Fruit fly (Drosophila melanogaster) whole organism, embryonic: ENCODE data around the gene CG13314.
A peak's percentile ranks its signal among the peaks of the same experiment; 100 is the strongest.

Experiments used
- B-H1 ChIP-seq: fragments of 200-800 bp; sonication (Bioruptor generic); IDR thresholded peaks from 3 replicates; pipeline ENCODE4 v1.3.6; 2022; ENCODE audit warnings: missing biosample characterization, missing genetic modification characterization
- CG10267 ChIP-seq: fragments of 200-800 bp; sonication (Bioruptor generic); optimal IDR thresholded peaks from 2 replicates; lab custom pipeline; 2018; ENCODE audit warnings: missing biosample characterization, mild to moderate bottlenecking, missing genetic modification characterization, moderate library complexity
- CG11696 ChIP-seq: fragments of 200-800 bp; sonication (Bioruptor generic); IDR thresholded peaks from 2 replicates; pipeline ENCODE4 v1.3.6; 2022; ENCODE audit warnings: missing biosample characterization, missing genetic modification characterization
- CG12071 ChIP-seq: fragments of 200-800 bp; sonication (Bioruptor generic); optimal IDR thresholded peaks from 3 replicates; lab custom pipeline; 2018; ENCODE audit warnings: missing biosample characterization, mild to moderate bottlenecking, missing genetic modification characterization
- CG12219 ChIP-seq: fragments of 200-800 bp; sonication (Bioruptor generic); optimal IDR thresholded peaks from 3 replicates; lab custom pipeline; 2018; ENCODE audit warnings: missing biosample characterization, mild to moderate bottlenecking, missing genetic modification characterization
- CG12659 ChIP-seq: fragments of 200-800 bp; sonication (Bioruptor generic); optimal IDR thresholded peaks from 3 replicates; lab custom pipeline; 2017; ENCODE audit warnings: mild to moderate bottlenecking, missing biosample characterization, missing genetic modification reagents, missing genetic modification characterization
- CG13123 ChIP-seq: fragments of 200-800 bp; sonication (Bioruptor generic); optimal IDR thresholded peaks from 2 replicates; lab custom pipeline; 2016; ENCODE audit warnings: missing biosample characterization, missing genetic modification characterization
- CG13775 ChIP-seq: fragments of 200-800 bp; sonication (Bioruptor generic); optimal IDR thresholded peaks from 3 replicates; lab custom pipeline; 2017; ENCODE audit warnings: missing biosample characterization, mild to moderate bottlenecking, missing genetic modification characterization
- CG15479 ChIP-seq: fragments of 200-800 bp; sonication (Bioruptor generic); optimal IDR thresholded peaks from 3 replicates; lab custom pipeline; 2019; ENCODE audit warnings: missing biosample characterization, mild to moderate bottlenecking, missing genetic modification characterization, moderate library complexity
- CG2875 ChIP-seq: fragments of 200-800 bp; sonication (Bioruptor generic); optimal IDR thresholded peaks from 2 replicates; lab custom pipeline; 2017; ENCODE audit warnings: missing biosample characterization, mild to moderate bottlenecking, missing genetic modification characterization, missing genetic modification reagents
- CG32772 ChIP-seq: fragments of 200-800 bp; sonication (Bioruptor generic); IDR thresholded peaks from 2 replicates; pipeline ENCODE4 v1.3.6; 2022; ENCODE audit warnings: missing biosample characterization, missing genetic modification characterization
- CG3726 ChIP-seq: fragments of 200-800 bp; sonication (Bioruptor generic); IDR thresholded peaks from 3 replicates; pipeline ENCODE4, ENCODE4 v1.3.6; 2022; ENCODE audit warnings: missing biosample characterization, missing genetic modification characterization
- CG4730 ChIP-seq: fragments of 200-800 bp; sonication (Bioruptor generic); IDR thresholded peaks from 2 replicates; pipeline ENCODE4 v1.3.6; 2022; ENCODE audit warnings: missing biosample characterization, missing genetic modification characterization
- CG6654 ChIP-seq: fragments of 200-800 bp; sonication (Bioruptor generic); optimal IDR thresholded peaks from 2 replicates; lab custom pipeline; 2017; ENCODE audit warnings: missing biosample characterization, mild to moderate bottlenecking, missing genetic modification characterization
- CG8089 ChIP-seq: fragments of 200-800 bp; sonication (Bioruptor generic); optimal IDR thresholded peaks from 3 replicates; lab custom pipeline; 2016; ENCODE audit warnings: missing biosample characterization, missing genetic modification characterization
- CG8281 ChIP-seq: fragments of 200-800 bp; sonication (Bioruptor generic); optimal IDR thresholded peaks from 2 replicates; lab custom pipeline; 2018; ENCODE audit warnings: missing biosample characterization, mild to moderate bottlenecking, missing genetic modification characterization, moderate library complexity
- CG9817 ChIP-seq: fragments of 200-800 bp; sonication (Bioruptor generic); optimal IDR thresholded peaks from 2 replicates; lab custom pipeline; 2018; ENCODE audit warnings: missing biosample characterization, mild to moderate bottlenecking, missing genetic modification characterization, moderate library complexity
- Dll ChIP-seq: fragments of 200-800 bp; sonication (Bioruptor generic); IDR thresholded peaks from 4 replicates; pipeline ENCODE4 v1.3.6; 2022; ENCODE audit warnings: missing biosample characterization, missing genetic modification characterization; ENCODE audit not compliant: partially characterized antibody
- Hr78 ChIP-seq, 2 experiments: fragments of 200-800 bp in 1 of 2; fragments of >200 bp in 1 of 2; sonication (Bioruptor generic) in 1 of 2; optimal IDR thresholded peaks; 2 replicates each; lab custom pipeline; 2017 to 2019; ENCODE audit warnings: missing biosample characterization in 2 of 2, missing genetic modification characterization in 2 of 2, mild to moderate bottlenecking in 1 of 2, moderate library complexity in 1 of 2
- NFAT ChIP-seq: fragments of 200-800 bp; sonication (Bioruptor generic); IDR thresholded peaks from 2 replicates; pipeline ENCODE4 v1.3.6; 2022; ENCODE audit warnings: missing biosample characterization, missing genetic modification characterization
- Trl ChIP-seq, 3 experiments: fragments of >200 bp in 2 of 3; fragments of 200-800 bp in 1 of 3; sonication (Bioruptor generic) in 1 of 3; optimal IDR thresholded peaks; 2 replicates in 1 of 3; 3 replicates in 2 of 3; lab custom pipeline; 2016 to 2017; ENCODE audit warnings: missing biosample characterization in 1 of 3, missing genetic modification characterization in 1 of 3
- bbx ChIP-seq: fragments of 200-800 bp; sonication (Bioruptor generic); IDR thresholded peaks from 2 replicates; pipeline ENCODE4 v1.3.6; 2022; ENCODE audit warnings: missing biosample characterization, missing genetic modification characterization; ENCODE audit not compliant: partially characterized antibody
- bigmax ChIP-seq: fragments of 200-800 bp; sonication (Bioruptor generic); optimal IDR thresholded peaks from 2 replicates; lab custom pipeline; 2018; ENCODE audit warnings: missing biosample characterization, mild to moderate bottlenecking, missing genetic modification characterization
- cato ChIP-seq: fragments of 200-800 bp; sonication (Bioruptor generic); optimal IDR thresholded peaks from 2 replicates; lab custom pipeline; 2016; ENCODE audit warnings: missing biosample characterization, missing genetic modification characterization, borderline replicate concordance
- caup ChIP-seq: fragments of 200-800 bp; sonication (Bioruptor generic); optimal IDR thresholded peaks from 3 replicates; lab custom pipeline; 2017; ENCODE audit warnings: missing biosample characterization, mild to moderate bottlenecking, missing genetic modification characterization, moderate library complexity; ENCODE audit not compliant: severe bottlenecking
- cg ChIP-seq: fragments of 200-800 bp; sonication (Bioruptor generic); optimal IDR thresholded peaks from 3 replicates; lab custom pipeline; 2019; ENCODE audit warnings: missing biosample characterization, mild to moderate bottlenecking, missing genetic modification characterization, moderate library complexity
- chinmo ChIP-seq: fragments of 200-800 bp; sonication (Bioruptor generic); IDR thresholded peaks from 4 replicates; pipeline ENCODE4 v1.3.6; 2022; ENCODE audit warnings: missing biosample characterization, missing genetic modification characterization; ENCODE audit not compliant: partially characterized antibody
- dpn ChIP-seq, 2 experiments: fragments of 200-800 bp; sonication (Bioruptor generic); optimal IDR thresholded peaks; 3 replicates each; lab custom pipeline; 2016; ENCODE audit warnings: missing biosample characterization in 2 of 2, missing genetic modification characterization in 2 of 2
- gce ChIP-seq: fragments of 200-800 bp; sonication (Bioruptor generic); IDR thresholded peaks from 3 replicates; pipeline ENCODE4 v1.3.6; 2022; ENCODE audit warnings: missing biosample characterization, missing genetic modification characterization
- gro ChIP-seq: fragments of 200-800 bp; sonication (Bioruptor generic); optimal IDR thresholded peaks from 2 replicates; lab custom pipeline; 2016; ENCODE audit warnings: missing biosample characterization, missing genetic modification characterization
- hb ChIP-seq: fragments of 200-800 bp; sonication (Bioruptor generic); IDR thresholded peaks from 3 replicates; pipeline ENCODE4 v1.3.6; 2022; ENCODE audit warnings: missing biosample characterization, missing genetic modification characterization; ENCODE audit not compliant: partially characterized antibody
- jumu ChIP-seq: fragments of 200-800 bp; sonication (Bioruptor generic); optimal IDR thresholded peaks from 3 replicates; lab custom pipeline; 2016; ENCODE audit warnings: missing biosample characterization, missing genetic modification characterization
- kah ChIP-seq: fragments of 200-800 bp; sonication (Bioruptor generic); optimal IDR thresholded peaks from 2 replicates; lab custom pipeline; 2018; ENCODE audit warnings: missing biosample characterization, mild to moderate bottlenecking, missing genetic modification characterization
- mirr ChIP-seq: fragments of 200-800 bp; sonication (Bioruptor generic); optimal IDR thresholded peaks from 3 replicates; lab custom pipeline; 2018; ENCODE audit warnings: missing biosample characterization, mild to moderate bottlenecking, missing genetic modification characterization
- nerfin-2 ChIP-seq: fragments of 200-800 bp; sonication (Bioruptor generic); IDR thresholded peaks from 2 replicates; pipeline ENCODE4 v1.3.6; 2022; ENCODE audit warnings: missing biosample characterization, missing genetic modification characterization; ENCODE audit not compliant: partially characterized antibody
- sc ChIP-seq, 3 experiments: fragments of >200 bp in 2 of 3; fragments of 200-800 bp in 1 of 3; sonication (Bioruptor generic) in 1 of 3; optimal IDR thresholded peaks; 2 replicates in 2 of 3; 3 replicates in 1 of 3; lab custom pipeline; 2017; ENCODE audit warnings: mild to moderate bottlenecking in 1 of 3, missing biosample characterization in 1 of 3, missing genetic modification characterization in 1 of 3, missing genetic modification reagents in 1 of 3
- seq ChIP-seq: fragments of 200-800 bp; sonication (Bioruptor generic); IDR thresholded peaks from 2 replicates; pipeline ENCODE4 v1.3.6; 2022; ENCODE audit warnings: missing biosample characterization, missing genetic modification characterization
- slou ChIP-seq: fragments of 200-800 bp; sonication (Bioruptor generic); optimal IDR thresholded peaks from 3 replicates; lab custom pipeline; 2016; ENCODE audit warnings: missing biosample characterization, missing genetic modification characterization
- sna ChIP-seq: fragments of 200-800 bp; sonication (Bioruptor generic); IDR thresholded peaks from 2 replicates; pipeline ENCODE4 v1.3.6; 2022; ENCODE audit warnings: missing biosample characterization, missing genetic modification characterization; ENCODE audit not compliant: partially characterized antibody
- sug ChIP-seq: fragments of 200-800 bp; optimal IDR thresholded peaks from 2 replicates; lab custom pipeline; 2019; ENCODE audit warnings: missing biosample characterization, mild to moderate bottlenecking, missing genetic modification characterization, moderate library complexity
- tll ChIP-seq, 2 experiments: fragments of 200-800 bp in 1 of 2; fragments of >200 bp in 1 of 2; sonication (Bioruptor generic) in 1 of 2; optimal IDR thresholded peaks; 2 replicates each; lab custom pipeline; 2017 to 2019; ENCODE audit warnings: missing biosample characterization in 2 of 2, missing genetic modification characterization in 2 of 2, mild to moderate bottlenecking in 1 of 2, moderate library complexity in 1 of 2
- tup ChIP-seq: fragments of 200-800 bp; sonication (Bioruptor generic); optimal IDR thresholded peaks from 2 replicates; lab custom pipeline; 2016; ENCODE audit warnings: missing biosample characterization, mild to moderate bottlenecking, missing genetic modification characterization, moderate library complexity
- twi ChIP-seq: fragments of 200-800 bp; optimal IDR thresholded peaks from 2 replicates; lab custom pipeline; 2019; ENCODE audit warnings: missing biosample characterization, mild to moderate bottlenecking, missing genetic modification characterization, moderate library complexity
- vfl ChIP-seq: fragments of 200-800 bp; sonication (Bioruptor generic); optimal IDR thresholded peaks from 2 replicates; lab custom pipeline; 2016; ENCODE audit warnings: missing biosample characterization, missing genetic modification characterization
- vvl ChIP-seq: fragments of 200-800 bp; sonication (Bioruptor generic); IDR thresholded peaks from 2 replicates; pipeline ENCODE4 v1.3.6; 2022; ENCODE audit warnings: missing biosample characterization, missing genetic modification characterization
- zen ChIP-seq: fragments of 200-800 bp; sonication (Bioruptor generic); optimal IDR thresholded peaks from 3 replicates; lab custom pipeline; 2018; ENCODE audit warnings: missing biosample characterization, mild to moderate bottlenecking, missing genetic modification characterization, moderate library complexity

Gene CG13314

DNA sequence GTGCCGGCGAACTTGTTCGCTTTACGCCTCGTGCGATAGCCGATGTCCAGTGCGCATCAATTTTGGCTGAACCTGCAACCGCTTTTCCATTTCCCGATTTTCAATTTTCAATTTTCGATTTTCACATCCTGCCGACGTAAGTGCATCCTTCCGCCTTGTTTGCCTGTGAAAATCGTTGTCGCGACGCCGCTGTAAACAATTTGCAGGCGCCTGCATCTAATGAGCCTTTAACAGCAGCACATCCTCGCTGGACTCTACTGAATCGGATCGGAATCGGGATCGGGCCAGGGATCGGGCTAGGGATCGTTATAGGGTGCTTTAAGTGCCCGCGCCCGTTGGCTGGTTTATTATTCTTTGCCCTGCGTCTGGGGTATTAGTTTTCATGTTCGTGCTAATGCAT lies 35.8 kb downstream of the CG13314 start:
- TF ChIP-seq CG13123 (GFP tag; lab: Kevin White, UChicago) (no peak), tll (GFP tag; optimal IDR thresholded peaks at IDR 0.05; lab: Kevin White, UChicago) (peak in 1 of 2 experiments; percentile 15), zen (peak; percentile 96), CG13775 (GFP tag; lab: Kevin White, UChicago) (no peak), CG15479 (GFP tag; lab: Kevin White, UChicago) (peak; percentile 43)

- TF ChIP-seq sug (tag; lab: Kevin White, UChicago) (no peak), twi (tag; lab: Kevin White, UChicago) (peak; percentile 4), CG2875 (GFP tag; lab: Kevin White, UChicago) (no peak), vfl (GFP tag; lab: Kevin White, UChicago) (no peak), Trl (optimal IDR thresholded peaks at IDR 0.05; lab: Kevin White, UChicago) (peak; percentile 34 to 49), Trl (GFP tag; optimal IDR thresholded peaks at IDR 0.05; lab: Kevin White, UChicago) (no peak), CG32772 (GFP tag; lab: Robert Waterston, UW) (no peak), CG8281 (tag; lab: Kevin White, UChicago) (no peak), CG3726 (GFP tag; lab: Robert Waterston, UW) (no peak), cato (GFP tag; lab: Kevin White, UChicago) (no peak), CG9817 (tag; lab: Kevin White, UChicago) (no peak), Dll (0 out of 4 replicates have a peak, but pooled peaks have one; percentile 11), Hr78 (GFP tag; optimal IDR thresholded peaks at IDR 0.05; lab: Kevin White, UChicago) (no peak), CG10267 (tag; lab: Kevin White, UChicago) (no peak), bbx (GFP tag; lab: Robert Waterston, UW) (peak; percentile 44), B-H1 (GFP tag; lab: Robert Waterston, UW) (no peak), mirr (GFP tag; lab: Kevin White, UChicago) (no peak), dpn (GFP tag; optimal IDR thresholded peaks at IDR 0.05; lab: Kevin White, UChicago) (no peak), CG12659 (no peak), slou (no peak), sc (optimal IDR thresholded peaks at IDR 0.05; lab: Kevin White, UChicago) (no peak), sc (GFP tag; optimal IDR thresholded peaks at IDR 0.05; lab: Kevin White, UChicago) (no peak), NFAT (no peak), CG4730 (GFP tag; lab: Robert Waterston, UW) (no peak), zen (peak; percentile 81), nerfin-2 (no peak), CG15479 (GFP tag; lab: Kevin White, UChicago) (peak; percentile 78), chinmo (GFP tag; lab: Robert Waterston, UW) (peak; percentile 71; the same call in 2 of the 4 replicates), CG12071 (GFP tag; lab: Kevin White, UChicago) (no peak), caup (no peak), jumu (no peak), cg (GFP tag; lab: Kevin White, UChicago) (peak; percentile 44), gce (GFP tag; lab: Robert Waterston, UW) (0 out of 3 replicates have a peak, but pooled peaks have one; percentile 18), bigmax (GFP tag; lab: Kevin White, UChicago) (no peak), sna (GFP tag; lab: Robert Waterston, UW) (0 out of 2 replicates have a peak, but pooled peaks have one; percentile 16), CG8089 (GFP tag; lab: Kevin White, UChicago) (no peak), kah (GFP tag; lab: Kevin White, UChicago) (peak; percentile 53), hb (GFP tag; lab: Robert Waterston, UW) (no peak), vvl (peak; percentile 46), CG12219 (GFP tag; lab: Kevin White, UChicago) (no peak), CG11696 (GFP tag; lab: Robert Waterston, UW) (no peak), seq (GFP tag; lab: Robert Waterston, UW) (no peak), tup (no peak), gro (GFP tag; lab: Kevin White, UChicago) (no peak), CG6654 (GFP tag; lab: Kevin White, UChicago) (no peak)
Measured at dm6 chr3L:9019196-9019662, 37.6 kb downstream of the CG13314 start, which contains the start of gene Doc2. Gene Doc2, minus strand, starts transcription at chr3L:9019246.
